Worm (Caenorhabditis elegans) whole organism, L1 larva: ENCODE results near the gene Y69A2AR.51.

Source experiments
- C04F5.9 ChIP-seq: sonication (generic microtip); optimal IDR thresholded peaks from 2 replicates; lab custom pipeline; 2016; ENCODE audit warnings: missing genetic modification characterization, missing compliant biosample characterization
- C16A3.4 ChIP-seq: fragments of 150-350 bp; optimal IDR thresholded peaks from 2 replicates; lab custom pipeline; 2014; ENCODE audit warnings: missing biosample characterization, missing genetic modification characterization
- alr-1 ChIP-seq: fragments of 200-800 bp; sonication (Bioruptor generic); optimal IDR thresholded peaks from 2 replicates; lab custom pipeline; 2018; ENCODE audit warnings: borderline replicate concordance, mild to moderate bottlenecking, missing genetic modification characterization, missing compliant biosample characterization
- aly-2 ChIP-seq: fragments of 150-350 bp; optimal IDR thresholded peaks from 2 replicates; lab custom pipeline; 2014; ENCODE audit warnings: missing biosample characterization, missing genetic modification characterization
- ama-1 ChIP-seq: fragments of 150-350 bp; optimal IDR thresholded peaks from 2 replicates; lab custom pipeline; 2014
- ceh-82 ChIP-seq, 3 experiments: fragments of 150-350 bp in 1 of 3; sonication (generic microtip) in 2 of 3; optimal IDR thresholded peaks; 2 replicates each; lab custom pipeline; 2014 to 2017; ENCODE audit warnings: missing biosample characterization in 3 of 3, missing genetic modification characterization in 3 of 3
- dpl-1 ChIP-seq, 3 experiments: fragments of 150-350 bp in 2 of 3; sonication (generic microtip) in 1 of 3; optimal IDR thresholded peaks; 2 replicates each; lab custom pipeline; 2014 to 2017; ENCODE audit warnings: missing biosample characterization in 3 of 3, missing genetic modification characterization in 3 of 3, missing genetic modification reagents in 3 of 3
- dsc-1 ChIP-seq: sonication (generic microtip); optimal IDR thresholded peaks from 2 replicates; lab custom pipeline; 2016; ENCODE audit warnings: mild to moderate bottlenecking, missing genetic modification characterization, missing compliant biosample characterization
- efl-1 ChIP-seq, 4 experiments: fragments of 150-350 bp; optimal IDR thresholded peaks in 3 of 4; peaks in 1 of 4; 1 replicate in 1 of 4; 2 replicates in 3 of 4; lab custom pipeline; 2014; ENCODE audit warnings: missing biosample characterization in 2 of 4, missing genetic modification characterization in 2 of 4, missing genetic modification reagents in 2 of 4
- elt-2 ChIP-seq: sonication (generic microtip); optimal IDR thresholded peaks from 2 replicates; lab custom pipeline; 2016; ENCODE audit warnings: missing genetic modification characterization, mild to moderate bottlenecking, inconsistent platforms, missing compliant biosample characterization, missing genetic modification reagents
- elt-3 ChIP-seq, 6 experiments: fragments of 150-350 bp in 1 of 6; sonication (generic microtip); optimal IDR thresholded peaks; 2 replicates each; lab custom pipeline; 2017 to 2018; ENCODE audit warnings: missing biosample characterization in 6 of 6, missing genetic modification characterization in 6 of 6, inconsistent platforms in 1 of 6
- ets-5 ChIP-seq: fragments of 200-800 bp; sonication (Bioruptor generic); IDR thresholded peaks from 2 replicates; pipeline ENCODE4 v1.3.6; 2022; ENCODE audit warnings: missing genetic modification characterization, missing compliant biosample characterization
- fkh-8 ChIP-seq: sonication (generic microtip); optimal IDR thresholded peaks from 2 replicates; lab custom pipeline; 2016; ENCODE audit warnings: mild to moderate bottlenecking, missing genetic modification characterization, missing compliant biosample characterization
- fos-1 ChIP-seq: fragments of 150-350 bp; optimal IDR thresholded peaks from 2 replicates; lab custom pipeline; 2014; ENCODE audit warnings: missing biosample characterization, missing genetic modification characterization
- hlh-17 ChIP-seq: fragments of 200-800 bp; sonication (Bioruptor generic); optimal IDR thresholded peaks from 2 replicates; lab custom pipeline; 2018; ENCODE audit warnings: missing genetic modification characterization, mild to moderate bottlenecking, missing compliant biosample characterization, moderate library complexity, borderline replicate concordance
- hpl-2 ChIP-seq: fragments of 150-350 bp; optimal IDR thresholded peaks from 2 replicates; lab custom pipeline; 2014; ENCODE audit warnings: missing biosample characterization, missing genetic modification reagents, missing genetic modification characterization
- irx-1 ChIP-seq: sonication (generic microtip); optimal IDR thresholded peaks from 2 replicates; lab custom pipeline; 2016; ENCODE audit warnings: missing genetic modification characterization, missing compliant biosample characterization
- jun-1 ChIP-seq: fragments of 150-350 bp; optimal IDR thresholded peaks from 2 replicates; lab custom pipeline; 2014; ENCODE audit warnings: missing biosample characterization, missing genetic modification reagents, missing genetic modification characterization
- lin-13 ChIP-seq: fragments of 150-350 bp; optimal IDR thresholded peaks from 2 replicates; lab custom pipeline; 2014; ENCODE audit warnings: missing biosample characterization, missing genetic modification reagents, missing genetic modification characterization
- lin-14 ChIP-seq: fragments of 200-800 bp; sonication (Bioruptor generic); optimal IDR thresholded peaks from 2 replicates; lab custom pipeline; 2018; ENCODE audit warnings: mild to moderate bottlenecking, missing genetic modification characterization, moderate library complexity, missing compliant biosample characterization
- lin-35 ChIP-seq, 2 experiments: fragments of 150-350 bp; optimal IDR thresholded peaks; 2 replicates each; lab custom pipeline; 2014; ENCODE audit warnings: missing biosample characterization in 2 of 2, missing genetic modification characterization in 2 of 2, missing genetic modification reagents in 2 of 2
- lsy-2 ChIP-seq, 2 experiments: fragments of 150-350 bp; optimal IDR thresholded peaks; 2 replicates each; lab custom pipeline; 2014; ENCODE audit warnings: missing biosample characterization in 2 of 2, missing genetic modification characterization in 2 of 2
- mdl-1 ChIP-seq, 2 experiments: fragments of 150-350 bp; optimal IDR thresholded peaks; 2 replicates each; lab custom pipeline; 2014 to 2017; ENCODE audit warnings: missing biosample characterization in 2 of 2, missing genetic modification characterization in 2 of 2, inconsistent platforms in 1 of 2
- mep-1 ChIP-seq: fragments of 150-350 bp; optimal IDR thresholded peaks from 2 replicates; lab custom pipeline; 2014; ENCODE audit warnings: missing biosample characterization, missing genetic modification characterization
- nhr-11 ChIP-seq: fragments of 150-350 bp; optimal IDR thresholded peaks from 2 replicates; lab custom pipeline; 2014; ENCODE audit warnings: missing biosample characterization, missing genetic modification characterization
- nhr-19 ChIP-seq: fragments of 200-800 bp; sonication (Bioruptor generic); conservative IDR thresholded peaks from 2 replicates; pipeline ENCODE4 v1.3.6; 2022; ENCODE audit warnings: missing genetic modification characterization, missing compliant biosample characterization
- nhr-20 ChIP-seq: sonication (generic microtip); optimal IDR thresholded peaks from 2 replicates; lab custom pipeline; 2016; ENCODE audit warnings: mild to moderate bottlenecking, missing genetic modification characterization, missing compliant biosample characterization
- nhr-237 ChIP-seq: fragments of 150-350 bp; optimal IDR thresholded peaks from 2 replicates; lab custom pipeline; 2014; ENCODE audit warnings: missing biosample characterization, missing genetic modification characterization
- nhr-47 ChIP-seq: sonication (generic microtip); optimal IDR thresholded peaks from 2 replicates; lab custom pipeline; 2016; ENCODE audit warnings: mild to moderate bottlenecking, missing genetic modification characterization, moderate library complexity, missing compliant biosample characterization
- nhr-71 ChIP-seq: sonication (generic microtip); optimal IDR thresholded peaks from 2 replicates; lab custom pipeline; 2016; ENCODE audit warnings: mild to moderate bottlenecking, missing genetic modification characterization, moderate library complexity, missing compliant biosample characterization
- nhr-77 ChIP-seq: fragments of 150-350 bp; optimal IDR thresholded peaks from 2 replicates; lab custom pipeline; 2014; ENCODE audit warnings: missing biosample characterization, missing genetic modification characterization
- nhr-85 ChIP-seq: sonication (generic microtip); peaks from one replicate; lab custom pipeline; 2016; ENCODE audit warnings: missing genetic modification characterization, inconsistent platforms, missing compliant biosample characterization
- rnt-1 ChIP-seq: sonication (generic microtip); optimal IDR thresholded peaks from 2 replicates; lab custom pipeline; 2016; ENCODE audit warnings: mild to moderate bottlenecking, missing genetic modification characterization, moderate library complexity, missing compliant biosample characterization
- skn-1 ChIP-seq: fragments of 150-350 bp; optimal IDR thresholded peaks from 2 replicates; lab custom pipeline; 2014; ENCODE audit warnings: missing biosample characterization, missing genetic modification characterization
- snu-23 ChIP-seq: sonication (generic microtip); optimal IDR thresholded peaks from 2 replicates; lab custom pipeline; 2016; ENCODE audit warnings: missing genetic modification characterization, missing compliant biosample characterization
- sptf-1 ChIP-seq: fragments of 150-350 bp; optimal IDR thresholded peaks from 2 replicates; lab custom pipeline; 2014; ENCODE audit warnings: missing biosample characterization, missing genetic modification characterization
- swsn-7 ChIP-seq: sonication (generic microtip); optimal IDR thresholded peaks from 2 replicates; lab custom pipeline; 2016; ENCODE audit warnings: missing genetic modification characterization, missing compliant biosample characterization
- tbx-2 ChIP-seq: sonication (generic microtip); optimal IDR thresholded peaks from 2 replicates; lab custom pipeline; 2016; ENCODE audit warnings: missing genetic modification characterization, missing compliant biosample characterization
- unc-130 ChIP-seq: fragments of 150-350 bp; optimal IDR thresholded peaks from 2 replicates; lab custom pipeline; 2017; ENCODE audit warnings: missing biosample characterization, missing genetic modification characterization, inconsistent platforms
- unc-62 ChIP-seq: fragments of 150-350 bp; optimal IDR thresholded peaks from 2 replicates; lab custom pipeline; 2014; ENCODE audit warnings: missing biosample characterization, missing genetic modification reagents, missing genetic modification characterization
- unc-86 ChIP-seq: sonication (generic microtip); optimal IDR thresholded peaks from 2 replicates; lab custom pipeline; 2016; ENCODE audit warnings: missing genetic modification characterization, missing compliant biosample characterization
- unc-98 ChIP-seq: fragments of 200-800 bp; sonication (Bioruptor generic); IDR thresholded peaks from 2 replicates; pipeline ENCODE4 v1.3.6; 2022; ENCODE audit warnings: missing genetic modification characterization, missing compliant biosample characterization
- vab-15 ChIP-seq: sonication (generic microtip); optimal IDR thresholded peaks from 2 replicates; lab custom pipeline; 2017; ENCODE audit warnings: missing genotype, mild to moderate bottlenecking, missing genetic modification characterization, missing compliant biosample characterization
- xbp-1 ChIP-seq: sonication (generic microtip); optimal IDR thresholded peaks from 2 replicates; lab custom pipeline; 2016; ENCODE audit warnings: missing genetic modification characterization, missing compliant biosample characterization
- ztf-11 ChIP-seq, 2 experiments: sonication (generic microtip); optimal IDR thresholded peaks; 2 replicates each; lab custom pipeline; 2016 to 2017; ENCODE audit warnings: missing genetic modification characterization in 2 of 2, missing biosample characterization in 1 of 2, missing compliant biosample characterization in 1 of 2

Y69A2AR.51 gene

ce11 chrIV:2601988-2602861, 30.0 kb downstream of the Y69A2AR.51 start (continued):
- peak; percentile 99 for TF ChIP-seq lin-14 (GFP tag; lab: Kevin White, UChicago)
- peak; percentile 97 for TF ChIP-seq jun-1 (tag; lab: Kevin White, UChicago)
- peak; percentile 99 for TF ChIP-seq nhr-11 (tag; lab: Kevin White, UChicago)
- TF ChIP-seq ama-1 (lab: Kevin White, UChicago) = peak; percentile 95
- peak; percentile 92 for TF ChIP-seq C04F5.9 (tag; lab: Kevin White, UChicago)
- TF ChIP-seq nhr-237 (tag; lab: Kevin White, UChicago) = peak; percentile 90
- peak; percentile 95 to 96 for TF ChIP-seq lsy-2 (tag; optimal IDR thresholded peaks at IDR 0.05; lab: Kevin White, UChicago)
- TF ChIP-seq nhr-77 (tag; lab: Kevin White, UChicago) = peak; percentile 93
- peak; percentile 99 for TF ChIP-seq unc-130 (tag; lab: Kevin White, UChicago)
- TF ChIP-seq ets-5 = no peak
- peak; percentile 96 for TF ChIP-seq irx-1 (tag; lab: Kevin White, UChicago)
- TF ChIP-seq, all 84 proteins: peak for 69

- no peak for TF ChIP-seq lin-35 (GFP tag; optimal IDR thresholded peaks at IDR 0.05; lab: Kevin White, UChicago)
- TF ChIP-seq aly-2 (tag; lab: Kevin White, UChicago) = no peak
- peak; percentile 28 for TF ChIP-seq lin-13
- TF ChIP-seq unc-62 = no peak
- no peak for TF ChIP-seq elt-2 (tag; lab: Kevin White, UChicago)
- no peak for TF ChIP-seq elt-3 (tag; optimal IDR thresholded peaks at IDR 0.05; lab: Kevin White, UChicago)
- no peak for TF ChIP-seq ztf-11 (tag; optimal IDR thresholded peaks at IDR 0.05; lab: Kevin White, UChicago)
- peak; percentile 27 for TF ChIP-seq hlh-17 (GFP tag; lab: Kevin White, UChicago)
Measured at ce11 chrIV:2602862-2603189, 30.6 kb downstream of the Y69A2AR.51 start.

- peak; percentile 1 for TF ChIP-seq C16A3.4 (tag; lab: Kevin White, UChicago)
- TF ChIP-seq fkh-8 = peak; percentile 60
- TF ChIP-seq lin-13 = peak; percentile 48
- TF ChIP-seq snu-23 = peak; percentile 62
- TF ChIP-seq lin-35 (GFP tag; optimal IDR thresholded peaks at IDR 0.05; lab: Kevin White, UChicago) = peak; percentile 43 to 61
- peak; percentile 67 for TF ChIP-seq lin-14 (GFP tag; lab: Kevin White, UChicago)
- peak; percentile 15 to 33 (median 29) for TF ChIP-seq dpl-1 (GFP tag; optimal IDR thresholded peaks at IDR 0.05; lab: Kevin White, UChicago)
- peak; percentile 66 for TF ChIP-seq rnt-1 (tag; lab: Kevin White, UChicago)
- no peak for TF ChIP-seq vab-15 (tag; lab: Kevin White, UChicago)
- no peak for TF ChIP-seq fos-1 (tag; lab: Kevin White, UChicago)
- peak; percentile 15 for TF ChIP-seq unc-86 (tag; lab: Kevin White, UChicago)
- TF ChIP-seq sptf-1 (tag; lab: Kevin White, UChicago) = no peak
- no peak for TF ChIP-seq hpl-2 (GFP tag; lab: Kevin White, UChicago)
- TF ChIP-seq nhr-71 = peak; percentile 61
- TF ChIP-seq nhr-20 (tag; lab: Kevin White, UChicago) = peak; percentile 46
- TF ChIP-seq nhr-19 (GFP tag; lab: Robert Waterston, UW) = peak; percentile 80
- no peak for TF ChIP-seq unc-98 (GFP tag; lab: Robert Waterston, UW)
- no peak for TF ChIP-seq dsc-1 (tag; lab: Kevin White, UChicago)
- TF ChIP-seq efl-1 (optimal IDR thresholded peaks at IDR 0.05; lab: Kevin White, UChicago) = peak; percentile 8 to 36
- TF ChIP-seq efl-1 (GFP tag; optimal IDR thresholded peaks at IDR 0.05 in 1 of 2; lab: Kevin White, UChicago) = peak; percentile 37 to 68
- TF ChIP-seq nhr-85 (tag; lab: Kevin White, UChicago) = peak; percentile 4
- peak; percentile 54 for TF ChIP-seq ama-1 (lab: Kevin White, UChicago)
- TF ChIP-seq mdl-1 (tag; optimal IDR thresholded peaks at IDR 0.05; lab: Kevin White, UChicago) = peak in 1 of 2 experiments; percentile 37
- no peak for TF ChIP-seq alr-1 (tag; lab: Kevin White, UChicago)
- TF ChIP-seq xbp-1 (tag; lab: Kevin White, UChicago) = peak; percentile 4
- peak in 1 of 2 experiments; percentile 46 for TF ChIP-seq lsy-2 (tag; optimal IDR thresholded peaks at IDR 0.05; lab: Kevin White, UChicago)
- peak; percentile 53 for TF ChIP-seq nhr-47
- peak; percentile 26 for TF ChIP-seq swsn-7 (tag; lab: Kevin White, UChicago)
- peak in 1 of 3 experiments; percentile 12 for TF ChIP-seq ceh-82 (tag; optimal IDR thresholded peaks at IDR 0.05; lab: Kevin White, UChicago)
- peak; percentile 69 for TF ChIP-seq skn-1 (tag; lab: Kevin White, UChicago)
- peak; percentile 23 for TF ChIP-seq mep-1 (tag; lab: Kevin White, UChicago)
- peak; percentile 16 for TF ChIP-seq tbx-2
- no peak for TF ChIP-seq irx-1 (tag; lab: Kevin White, UChicago)
Measured at ce11 chrIV:2603556-2604021, 31.4 kb downstream of the Y69A2AR.51 start.
